Worm (Caenorhabditis elegans) whole organism, early embryonic: ENCODE data around the gene ZC404.15.

Experiments
- B0310.2 ChIP-seq: sonication (generic microtip); optimal IDR thresholded peaks from 2 replicates; lab custom pipeline; 2016; ENCODE audit warnings: mild to moderate bottlenecking, missing genetic modification characterization, missing compliant biosample characterization
- F13C5.2 ChIP-seq: sonication (generic microtip); optimal IDR thresholded peaks from 2 replicates; lab custom pipeline; 2017; ENCODE audit warnings: mild to moderate bottlenecking, missing genetic modification characterization, inconsistent platforms, missing compliant biosample characterization
- aly-1 ChIP-seq: sonication (generic microtip); optimal IDR thresholded peaks from 2 replicates; lab custom pipeline; 2016; ENCODE audit warnings: missing genetic modification characterization, missing compliant biosample characterization
- ama-1 ChIP-seq: fragments of 150-350 bp; optimal IDR thresholded peaks from 2 replicates; lab custom pipeline; 2014
- ceh-13 ChIP-seq: fragments of 200-800 bp; sonication (Bioruptor generic); optimal IDR thresholded peaks from 2 replicates; lab custom pipeline; 2018; ENCODE audit warnings: mild to moderate bottlenecking, missing genetic modification characterization, missing compliant biosample characterization
- ceh-36 ChIP-seq: sonication (generic microtip); optimal IDR thresholded peaks from 2 replicates; lab custom pipeline; 2016; ENCODE audit warnings: missing genetic modification characterization, inconsistent platforms, missing compliant biosample characterization
- ets-7 ChIP-seq: sonication (generic microtip); optimal IDR thresholded peaks from 2 replicates; lab custom pipeline; 2016; ENCODE audit warnings: missing genotype, missing genetic modification characterization, missing compliant biosample characterization
- flt-1 ChIP-seq: fragments of 200-800 bp; sonication (Bioruptor generic); IDR thresholded peaks from 2 replicates; pipeline ENCODE4 v1.3.6; 2022; ENCODE audit warnings: missing genetic modification characterization, missing compliant biosample characterization
- hmbx-1 ChIP-seq: sonication (generic microtip); optimal IDR thresholded peaks from 2 replicates; lab custom pipeline; 2016; ENCODE audit warnings: mild to moderate bottlenecking, missing genetic modification characterization, missing compliant biosample characterization
- hmg-4 ChIP-seq: fragments of 200-800 bp; sonication (Bioruptor generic); optimal IDR thresholded peaks from 2 replicates; lab custom pipeline; 2018; ENCODE audit warnings: mild to moderate bottlenecking, missing genetic modification characterization, missing compliant biosample characterization
- hnd-1 ChIP-seq: sonication (generic microtip); optimal IDR thresholded peaks from 2 replicates; lab custom pipeline; 2016; ENCODE audit warnings: missing genetic modification characterization, missing compliant biosample characterization
- pes-1 ChIP-seq: fragments of 200-800 bp; sonication (Bioruptor generic); IDR thresholded peaks from 2 replicates; pipeline ENCODE4 v1.3.6; 2022; ENCODE audit warnings: missing genetic modification reagents, missing genetic modification characterization, missing compliant biosample characterization
- scrt-1 ChIP-seq: fragments of 200-800 bp; sonication (Bioruptor generic); IDR thresholded peaks from 2 replicates; pipeline ENCODE4 v1.3.6; 2022; ENCODE audit warnings: missing genetic modification characterization, missing compliant biosample characterization
- sea-1 ChIP-seq: fragments of 200-800 bp; sonication (Bioruptor generic); conservative IDR thresholded peaks from 2 replicates; pipeline ENCODE4 v1.3.6; 2022; ENCODE audit warnings: missing genetic modification characterization, missing compliant biosample characterization
- tbx-11 ChIP-seq: fragments of 200-800 bp; sonication (Bioruptor generic); IDR thresholded peaks from 2 replicates; pipeline ENCODE4 v1.3.6; 2022; ENCODE audit warnings: missing genetic modification characterization, missing compliant biosample characterization
- tbx-37 ChIP-seq: fragments of 200-800 bp; sonication (Bioruptor generic); conservative IDR thresholded peaks from 2 replicates; pipeline ENCODE4 v1.3.6; 2022; ENCODE audit warnings: missing genetic modification reagents, missing genetic modification characterization, missing compliant biosample characterization
- tra-4 ChIP-seq: sonication (generic microtip); optimal IDR thresholded peaks from 2 replicates; lab custom pipeline; 2017; ENCODE audit warnings: missing genetic modification characterization, missing compliant biosample characterization

The ZC404.15 gene

DNA sequence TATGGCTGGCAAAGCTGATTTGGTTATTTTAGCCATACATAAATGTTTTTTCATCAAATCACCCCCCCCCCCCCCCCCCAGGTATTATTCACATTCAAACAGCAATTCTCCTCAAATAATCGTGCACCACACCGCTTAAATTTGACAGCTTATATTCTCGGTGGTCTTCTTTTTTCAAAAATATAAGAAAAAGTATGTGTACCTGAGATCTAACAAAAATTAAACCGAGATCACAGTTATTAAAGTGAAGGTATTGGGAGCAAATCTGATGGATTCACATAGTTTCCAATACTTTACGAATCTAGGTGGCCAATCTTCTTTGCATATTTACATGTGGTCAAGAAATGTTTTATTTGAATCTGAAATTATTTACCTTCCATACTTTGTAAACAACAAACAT is at the start of gene ZC404.15:
ZC404.15 (plus strand) TSS at position 301 of the 400 bp plus-strand sequence.
- TF ChIP-seq aly-1 (tag; lab: Kevin White, UChicago) (no peak), flt-1 (GFP tag; lab: Robert Waterston, UW) (no peak), scrt-1 (no peak)

- no peak for TF ChIP-seq tbx-37 (GFP tag; lab: Robert Waterston, UW)
- no peak for TF ChIP-seq ceh-13 (GFP tag; lab: Kevin White, UChicago)
- no peak for TF ChIP-seq ceh-36 (tag; lab: Kevin White, UChicago)
- TF ChIP-seq flt-1 (GFP tag; lab: Robert Waterston, UW): no peak
- no peak for TF ChIP-seq ets-7 (tag; lab: Kevin White, UChicago)
- TF ChIP-seq scrt-1: no peak
- TF ChIP-seq tbx-11 (GFP tag; lab: Robert Waterston, UW): no peak
Observed at ce11 chrV:6731594-6731993, 48.7 kb upstream of the ZC404.15 start, which contains the start of gene grl-9. grl-9 (minus strand) TSS chrV:6731694.

DNA sequence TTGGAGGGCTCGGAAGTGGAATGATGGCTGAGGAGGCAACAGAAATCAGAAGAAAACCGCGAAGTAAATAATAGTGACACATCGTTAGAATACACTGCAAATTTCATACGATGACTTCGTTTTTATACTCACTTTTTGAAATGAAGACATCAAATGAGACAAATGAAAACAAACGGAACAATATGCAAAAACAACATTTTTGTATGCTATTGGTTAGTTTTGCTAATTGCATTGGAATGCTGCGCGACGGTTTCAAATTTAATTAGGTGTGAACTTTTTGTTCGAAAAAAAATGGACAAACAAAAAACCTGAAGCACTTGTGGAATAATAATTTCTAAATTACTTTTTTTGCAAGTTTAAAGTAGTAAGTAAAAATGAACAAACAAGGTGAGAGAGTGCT is 47.3 kb upstream of the ZC404.15 start, which contains the start of gene grl-8:
grl-8 (minus strand) TSS at position 101 of the 400 bp plus-strand sequence.
- TF ChIP-seq hmbx-1 (tag; lab: Kevin White, UChicago): no peak
- no peak for TF ChIP-seq ceh-36 (tag; lab: Kevin White, UChicago)
- TF ChIP-seq ets-7 (tag; lab: Kevin White, UChicago): no peak
- no peak for TF ChIP-seq aly-1 (tag; lab: Kevin White, UChicago)
- TF ChIP-seq B0310.2 (tag; lab: Kevin White, UChicago): no peak
- TF ChIP-seq tra-4 (tag; lab: Kevin White, UChicago): no peak
- no peak for TF ChIP-seq hmg-4 (GFP tag; lab: Kevin White, UChicago)
- TF ChIP-seq scrt-1: no peak
- TF ChIP-seq tbx-11 (GFP tag; lab: Robert Waterston, UW): no peak
- no peak for TF ChIP-seq ceh-13 (GFP tag; lab: Kevin White, UChicago)
- TF ChIP-seq hnd-1 (tag; lab: Kevin White, UChicago): no peak
- no peak for TF ChIP-seq flt-1 (GFP tag; lab: Robert Waterston, UW)
- no peak for TF ChIP-seq F13C5.2 (tag; lab: Kevin White, UChicago)
- no peak for TF ChIP-seq tbx-37 (GFP tag; lab: Robert Waterston, UW)
- no peak for TF ChIP-seq sea-1 (GFP tag; lab: Robert Waterston, UW)
- no peak for TF ChIP-seq pes-1 (GFP tag; lab: Robert Waterston, UW)
- no peak for TF ChIP-seq ama-1 (lab: Kevin White, UChicago)

ce11 chrV:6736108-6736507 is 44.2 kb upstream of the ZC404.15 start:
- TF ChIP-seq flt-1 (GFP tag; lab: Robert Waterston, UW) (no peak), hmbx-1 (tag; lab: Kevin White, UChicago) (no peak), sea-1 (GFP tag; lab: Robert Waterston, UW) (no peak), pes-1 (GFP tag; lab: Robert Waterston, UW) (no peak), ceh-13 (GFP tag; lab: Kevin White, UChicago) (no peak), aly-1 (tag; lab: Kevin White, UChicago) (no peak), tbx-37 (GFP tag; lab: Robert Waterston, UW) (no peak), ceh-36 (tag; lab: Kevin White, UChicago) (no peak), tra-4 (tag; lab: Kevin White, UChicago) (no peak)

- no peak for TF ChIP-seq tbx-37 (GFP tag; lab: Robert Waterston, UW)
- TF ChIP-seq aly-1 (tag; lab: Kevin White, UChicago): no peak
- no peak for TF ChIP-seq scrt-1
- TF ChIP-seq hmbx-1 (tag; lab: Kevin White, UChicago): no peak
- no peak for TF ChIP-seq ceh-36 (tag; lab: Kevin White, UChicago)
- TF ChIP-seq ets-7 (tag; lab: Kevin White, UChicago): no peak
Observed at ce11 chrV:6736877-6737276, 43.4 kb upstream of the ZC404.15 start.

- TF ChIP-seq tra-4 (tag; lab: Kevin White, UChicago): no peak
- no peak for TF ChIP-seq F13C5.2 (tag; lab: Kevin White, UChicago)
- no peak for TF ChIP-seq tbx-11 (GFP tag; lab: Robert Waterston, UW)
- no peak for TF ChIP-seq ceh-36 (tag; lab: Kevin White, UChicago)
- no peak for TF ChIP-seq pes-1 (GFP tag; lab: Robert Waterston, UW)
- no peak for TF ChIP-seq tbx-37 (GFP tag; lab: Robert Waterston, UW)
- no peak for TF ChIP-seq hnd-1 (tag; lab: Kevin White, UChicago)
- TF ChIP-seq scrt-1: no peak
- TF ChIP-seq ets-7 (tag; lab: Kevin White, UChicago): no peak
- TF ChIP-seq ama-1 (lab: Kevin White, UChicago): no peak
- TF ChIP-seq B0310.2 (tag; lab: Kevin White, UChicago): no peak
- TF ChIP-seq ceh-13 (GFP tag; lab: Kevin White, UChicago): no peak
- no peak for TF ChIP-seq aly-1 (tag; lab: Kevin White, UChicago)
- no peak for TF ChIP-seq flt-1 (GFP tag; lab: Robert Waterston, UW)
- TF ChIP-seq hmbx-1 (tag; lab: Kevin White, UChicago): no peak
- TF ChIP-seq hmg-4 (GFP tag; lab: Kevin White, UChicago): no peak
- no peak for TF ChIP-seq sea-1 (GFP tag; lab: Robert Waterston, UW)
Observed at ce11 chrV:6744774-6745173, 35.5 kb upstream of the ZC404.15 start, which contains the start of gene T25F10.3. T25F10.3 (plus strand) TSS chrV:6745081.

DNA sequence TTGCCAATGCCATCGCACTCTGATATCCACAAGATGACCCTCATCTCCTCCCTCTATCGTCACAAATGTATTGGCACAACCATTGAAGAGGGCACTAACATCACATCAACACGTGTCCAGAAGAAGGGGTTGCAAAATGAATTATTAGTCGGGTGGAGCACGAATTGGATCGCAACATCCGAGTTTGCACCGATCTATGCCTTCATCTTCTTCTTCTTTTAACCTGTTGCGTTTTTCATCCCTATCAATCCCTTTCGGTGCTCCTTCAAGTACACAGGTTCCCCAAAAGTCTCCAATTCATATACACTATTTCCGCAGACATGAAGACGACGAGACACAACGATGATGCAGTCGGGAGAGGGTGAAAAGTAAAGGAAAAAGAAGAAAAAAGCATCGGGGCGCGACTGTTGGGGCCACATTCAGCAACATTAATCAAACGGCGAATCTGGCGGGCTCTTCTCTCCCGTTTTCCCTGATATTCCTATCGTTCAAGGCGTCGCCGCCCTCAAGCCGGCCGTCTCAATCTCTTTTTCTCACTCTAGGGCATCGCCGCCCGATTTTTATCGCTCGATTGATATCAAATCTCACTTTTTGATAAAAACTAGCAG is 28.7 kb upstream of the ZC404.15 start:
- TF ChIP-seq aly-1 (tag; lab: Kevin White, UChicago) (no peak), tbx-37 (GFP tag; lab: Robert Waterston, UW) (no peak), sea-1 (GFP tag; lab: Robert Waterston, UW) (no peak), ceh-13 (GFP tag; lab: Kevin White, UChicago) (no peak), hnd-1 (tag; lab: Kevin White, UChicago) (no peak), hmg-4 (GFP tag; lab: Kevin White, UChicago) (no peak), F13C5.2 (tag; lab: Kevin White, UChicago) (no peak), scrt-1 (no peak), flt-1 (GFP tag; lab: Robert Waterston, UW) (no peak), ceh-36 (tag; lab: Kevin White, UChicago) (no peak)
